Worm (Caenorhabditis elegans): Measurements from ENCODE around the gene ltd-1.

Gene ltd-1

DNA sequence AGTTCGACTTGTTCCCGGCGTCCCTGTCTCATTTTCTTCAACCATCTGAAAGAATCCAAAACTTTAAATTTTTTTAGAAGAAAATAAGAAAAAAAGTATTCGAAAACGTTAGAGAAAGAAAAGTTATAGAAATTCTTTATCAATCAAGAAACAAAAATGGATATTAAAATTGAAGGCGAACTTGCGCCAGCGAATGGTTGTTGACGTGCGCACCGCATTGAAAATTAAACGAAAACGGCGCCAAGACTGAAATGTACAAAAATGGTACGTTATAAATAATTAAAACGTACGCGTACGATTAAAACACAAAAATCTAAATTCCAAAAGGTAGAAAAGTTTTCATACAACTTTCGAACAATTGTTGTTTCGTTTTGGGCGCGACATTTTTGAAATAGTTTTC, 5.8 kb downstream of the ltd-1 start, which contains the start of gene K02C4.3 (continued):
- TF ChIP-seq C34B4.2 (tag; optimal IDR thresholded peaks at IDR 0.05) (no peak), dsc-1 (tag; optimal IDR thresholded peaks at IDR 0.05) (peak; percentile 78), snpc-4 (tag; optimal IDR thresholded peaks at IDR 0.05) (peak; percentile 89), dpl-1 (GFP tag; optimal IDR thresholded peaks at IDR 0.05) (peak; percentile 86 to 94 (median 93)), xbp-1 (tag; optimal IDR thresholded peaks at IDR 0.05) (peak; percentile 74), efl-3 (GFP tag; optimal IDR thresholded peaks at IDR 0.05) (no peak), mep-1 (tag; optimal IDR thresholded peaks at IDR 0.05) (peak; percentile 87), nhr-20 (tag; optimal IDR thresholded peaks at IDR 0.05) (peak; percentile 76), unc-62 (GFP tag; optimal IDR thresholded peaks at IDR 0.05) (no peak), vab-15 (tag; optimal IDR thresholded peaks at IDR 0.05) (no peak), rnt-1 (tag; optimal IDR thresholded peaks at IDR 0.05) (peak; percentile 72), unc-130 (tag; optimal IDR thresholded peaks at IDR 0.05) (peak; percentile 64), fkh-10 (GFP tag; optimal IDR thresholded peaks at IDR 0.05) (no peak), egl-27 (tag; optimal IDR thresholded peaks at IDR 0.05) (no peak), blmp-1 (tag; optimal IDR thresholded peaks at IDR 0.05) (peak; percentile 76), egl-13 (tag; optimal IDR thresholded peaks at IDR 0.05) (peak; percentile 44), lin-13 (GFP tag; optimal IDR thresholded peaks at IDR 0.05) (peak; percentile 49), jun-1 (tag; optimal IDR thresholded peaks at IDR 0.05) (peak; percentile 39), lin-15B (tag; optimal IDR thresholded peaks at IDR 0.05) (peak; percentile 42), lsy-2 (tag; optimal IDR thresholded peaks at IDR 0.05) (peak; percentile 87 to 90), mab-9 (GFP tag; IDR thresholded peaks at IDR 0.05) (no peak), zip-4 (GFP tag; optimal IDR thresholded peaks at IDR 0.05) (peak; percentile 28), ztf-4 (tag; optimal IDR thresholded peaks at IDR 0.05) (no peak), elt-2 (tag; optimal IDR thresholded peaks at IDR 0.05) (peak; percentile 18), sup-37 (GFP tag; optimal IDR thresholded peaks at IDR 0.05) (peak; percentile 25), efl-1 (optimal IDR thresholded peaks at IDR 0.05) (peak; percentile 90 to 93), efl-1 (GFP tag; optimal IDR thresholded peaks at IDR 0.05 in 1 of 2) (peak; percentile 90 to 99), pax-3 (tag; optimal IDR thresholded peaks at IDR 0.05) (no peak), nhr-28 (tag; optimal IDR thresholded peaks at IDR 0.05) (no peak), ceh-82 (tag; optimal IDR thresholded peaks at IDR 0.05) (peak; percentile 51 to 66 (median 62)), nhr-12 (tag; optimal IDR thresholded peaks at IDR 0.05) (no peak), ceh-90 (tag; optimal IDR thresholded peaks at IDR 0.05) (no peak), ama-1 (optimal IDR thresholded peaks at IDR 0.05) (no peak), ceh-8 (GFP tag; optimal IDR thresholded peaks at IDR 0.05) (peak; percentile 72), nhr-11 (tag; optimal IDR thresholded peaks at IDR 0.05) (no peak), ztf-11 (tag; optimal IDR thresholded peaks at IDR 0.05) (peak in 1 of 2 experiments; percentile 63), hlh-17 (GFP tag; optimal IDR thresholded peaks at IDR 0.05; ENCODE audit: borderline replicate concordance) (no peak)

DNA sequence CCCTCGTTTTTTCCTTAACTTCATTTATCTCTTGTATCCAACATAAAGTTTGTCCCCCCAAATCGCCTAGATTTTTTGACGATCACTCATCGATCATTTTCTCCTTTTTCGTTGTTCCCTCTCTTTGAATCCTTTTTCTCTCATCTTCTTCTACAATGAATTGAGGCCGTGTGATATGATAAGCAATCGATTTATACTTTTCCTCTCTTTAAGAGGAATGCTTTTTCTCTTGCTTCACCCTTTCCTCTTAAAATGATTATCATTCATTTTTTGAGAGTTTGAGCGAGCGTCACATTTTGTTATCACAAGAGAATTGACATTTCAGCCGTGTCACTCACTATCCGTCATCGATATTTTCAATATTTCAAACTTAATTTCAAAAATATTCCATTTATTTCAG, 14.5 kb downstream of the ltd-1 start, which contains the start of gene K02C4.5:
TSS of gene K02C4.5 (plus strand) at position 395 of the 400 bp plus-strand sequence.
- TF ChIP-seq elt-3 (tag; optimal IDR thresholded peaks at IDR 0.05) (peak in 2 of 6 experiments; percentile 50 to 62), blmp-1 (tag; optimal IDR thresholded peaks at IDR 0.05) (peak; percentile 89), nhr-20 (tag; optimal IDR thresholded peaks at IDR 0.05) (peak; percentile 7), ceh-63 (GFP tag; optimal IDR thresholded peaks at IDR 0.05) (no peak), elt-2 (tag; optimal IDR thresholded peaks at IDR 0.05) (peak; percentile 58), lin-14 (GFP tag; optimal IDR thresholded peaks at IDR 0.05) (peak; percentile 15), alr-1 (tag; optimal IDR thresholded peaks at IDR 0.05; ENCODE audit: borderline replicate concordance) (no peak), fos-1 (tag; optimal IDR thresholded peaks at IDR 0.05) (no peak), C34B4.2 (tag; optimal IDR thresholded peaks at IDR 0.05) (no peak), nhr-71 (tag; optimal IDR thresholded peaks at IDR 0.05) (peak; percentile 0), mep-1 (tag; optimal IDR thresholded peaks at IDR 0.05) (peak; percentile 33)

Data from whole organism, L1 larva.